Worm (Caenorhabditis elegans) whole organism, L3 larva: ENCODE measurements around the gene gkow-1.

ENCODE experiments used
- aly-2 ChIP-seq: fragments of 150-350 bp; optimal IDR thresholded peaks from 2 replicates; lab custom pipeline; 2014; ENCODE audit warnings: missing biosample characterization, missing genetic modification characterization
- ama-1 ChIP-seq: fragments of 150-350 bp; optimal IDR thresholded peaks from 2 replicates; lab custom pipeline; 2018
- ceh-16 ChIP-seq: sonication (generic microtip); optimal IDR thresholded peaks from 2 replicates; lab custom pipeline; 2017; ENCODE audit warnings: missing biosample characterization, missing genetic modification characterization
- ceh-82 ChIP-seq: fragments of 150-350 bp; optimal IDR thresholded peaks from 2 replicates; lab custom pipeline; 2014; ENCODE audit warnings: missing biosample characterization, missing genetic modification characterization
- ceh-9 ChIP-seq: sonication (generic microtip); optimal IDR thresholded peaks from 2 replicates; lab custom pipeline; 2018; ENCODE audit warnings: missing biosample characterization, missing genetic modification characterization
- egl-27 ChIP-seq: sonication (generic microtip); optimal IDR thresholded peaks from 4 replicates; lab custom pipeline; 2017; ENCODE audit warnings: missing biosample characterization, missing genetic modification reagents, missing genetic modification characterization
- elt-1 ChIP-seq: fragments of 150-350 bp; optimal IDR thresholded peaks from 2 replicates; lab custom pipeline; 2014; ENCODE audit warnings: missing biosample characterization, missing genetic modification characterization
- elt-2 ChIP-seq: sonication (generic microtip); optimal IDR thresholded peaks from 2 replicates; lab custom pipeline; 2016; ENCODE audit warnings: missing genetic modification reagents, mild to moderate bottlenecking, missing genetic modification characterization, missing compliant biosample characterization
- elt-3 ChIP-seq, 3 experiments: fragments of 150-350 bp in 1 of 3; sonication (generic microtip) in 2 of 3; optimal IDR thresholded peaks; 2 replicates in 2 of 3; 4 replicates in 1 of 3; lab custom pipeline; 2014 to 2017; ENCODE audit warnings: missing biosample characterization in 3 of 3, missing genetic modification characterization in 3 of 3
- eor-1 ChIP-seq, 2 experiments: fragments of 150-350 bp; optimal IDR thresholded peaks; 2 replicates each; lab custom pipeline; 2014 to 2018; ENCODE audit warnings: missing biosample characterization in 2 of 2, missing genetic modification characterization in 2 of 2
- fkh-10 ChIP-seq: sonication (generic microtip); optimal IDR thresholded peaks from 2 replicates; lab custom pipeline; 2017; ENCODE audit warnings: missing biosample characterization, missing genetic modification reagents, missing genetic modification characterization
- fkh-2 ChIP-seq: fragments of 150-350 bp; optimal IDR thresholded peaks from 2 replicates; lab custom pipeline; 2014; ENCODE audit warnings: missing biosample characterization, missing genetic modification reagents, missing genetic modification characterization
- fos-1 ChIP-seq: fragments of 150-350 bp; optimal IDR thresholded peaks from 2 replicates; lab custom pipeline; 2014; ENCODE audit warnings: missing biosample characterization, missing genetic modification characterization
- jun-1 ChIP-seq: fragments of 150-350 bp; optimal IDR thresholded peaks from 2 replicates; lab custom pipeline; 2014; ENCODE audit warnings: missing biosample characterization, missing genetic modification reagents, missing genetic modification characterization
- lin-15B ChIP-seq: fragments of 150-350 bp; optimal IDR thresholded peaks from 2 replicates; lab custom pipeline; 2014; ENCODE audit warnings: missing biosample characterization, missing genetic modification characterization
- lsy-12 ChIP-seq: sonication (generic microtip); optimal IDR thresholded peaks from 2 replicates; lab custom pipeline; 2016; ENCODE audit warnings: mild to moderate bottlenecking, missing genetic modification characterization, missing compliant biosample characterization
- mdl-1 ChIP-seq: fragments of 150-350 bp; optimal IDR thresholded peaks from 2 replicates; lab custom pipeline; 2014; ENCODE audit warnings: missing biosample characterization, missing genetic modification characterization
- mml-1 ChIP-seq: fragments of 150-350 bp; sonication (generic microtip); optimal IDR thresholded peaks from 3 replicates; lab custom pipeline; 2014; ENCODE audit warnings: missing biosample characterization, missing genetic modification characterization
- nfya-1 ChIP-seq: sonication (generic microtip); optimal IDR thresholded peaks from 2 replicates; lab custom pipeline; 2017; ENCODE audit warnings: missing genetic modification characterization, mild to moderate bottlenecking, missing compliant biosample characterization, antibody characterized with exemption, moderate library complexity; ENCODE audit not compliant: insufficient read depth
- nhr-11 ChIP-seq: fragments of 150-350 bp; optimal IDR thresholded peaks from 2 replicates; lab custom pipeline; 2014; ENCODE audit warnings: missing biosample characterization, missing genetic modification characterization
- nhr-12 ChIP-seq: fragments of 150-350 bp; optimal IDR thresholded peaks from 2 replicates; lab custom pipeline; 2014; ENCODE audit warnings: missing biosample characterization, missing genetic modification characterization
- nhr-23 ChIP-seq: fragments of 150-350 bp; optimal IDR thresholded peaks from 2 replicates; lab custom pipeline; 2014; ENCODE audit warnings: missing biosample characterization, missing genetic modification reagents, missing genetic modification characterization
- nhr-237 ChIP-seq: fragments of 150-350 bp; optimal IDR thresholded peaks from 2 replicates; lab custom pipeline; 2014; ENCODE audit warnings: missing biosample characterization, missing genetic modification characterization
- nhr-28 ChIP-seq: fragments of 150-350 bp; optimal IDR thresholded peaks from 2 replicates; lab custom pipeline; 2014; ENCODE audit warnings: missing biosample characterization, missing genetic modification characterization
- nhr-43 ChIP-seq: sonication (generic microtip); optimal IDR thresholded peaks from 2 replicates; lab custom pipeline; 2016; ENCODE audit warnings: mild to moderate bottlenecking, missing genetic modification characterization, missing compliant biosample characterization; ENCODE audit not compliant: poor library complexity, severe bottlenecking
- nhr-67 ChIP-seq: fragments of 150-350 bp; optimal IDR thresholded peaks from 2 replicates; lab custom pipeline; 2014; ENCODE audit warnings: missing biosample characterization, missing genetic modification characterization
- nhr-76 ChIP-seq: fragments of 150-350 bp; sonication (generic microtip); optimal IDR thresholded peaks from 5 replicates; lab custom pipeline; 2014; ENCODE audit warnings: missing biosample characterization, missing genetic modification characterization
- pha-4 ChIP-seq: fragments of 150-350 bp; optimal IDR thresholded peaks from 2 replicates; lab custom pipeline; 2014; ENCODE audit warnings: missing biosample characterization, missing genetic modification reagents, missing genetic modification characterization
- pqm-1 ChIP-seq: fragments of 150-350 bp; optimal IDR thresholded peaks from 2 replicates; lab custom pipeline; 2017; ENCODE audit warnings: missing biosample characterization, missing genetic modification characterization, inconsistent platforms
- sea-2 ChIP-seq: fragments of 150-350 bp; sonication (generic microtip); optimal IDR thresholded peaks from 4 replicates; lab custom pipeline; 2014; ENCODE audit warnings: missing biosample characterization, missing genetic modification reagents, missing genetic modification characterization
- skn-1 ChIP-seq: fragments of 150-350 bp; optimal IDR thresholded peaks from 2 replicates; lab custom pipeline; 2014; ENCODE audit warnings: missing biosample characterization, missing genetic modification characterization
- snpc-4 ChIP-seq: fragments of 150-350 bp; optimal IDR thresholded peaks from 2 replicates; lab custom pipeline; 2014; ENCODE audit warnings: missing biosample characterization, missing genetic modification characterization
- tbx-2 ChIP-seq: sonication (generic microtip); optimal IDR thresholded peaks from 2 replicates; lab custom pipeline; 2016; ENCODE audit warnings: mild to moderate bottlenecking, missing genetic modification characterization, missing compliant biosample characterization
- unc-39 ChIP-seq: sonication (generic microtip); optimal IDR thresholded peaks from 4 replicates; lab custom pipeline; 2017; ENCODE audit warnings: missing biosample characterization, missing genetic modification characterization
- unc-62 ChIP-seq: fragments of 150-350 bp; sonication (generic microtip); optimal IDR thresholded peaks from 4 replicates; lab custom pipeline; 2014; ENCODE audit warnings: missing biosample characterization, missing genetic modification reagents, missing genetic modification characterization
- zag-1 ChIP-seq: fragments of 150-350 bp; optimal IDR thresholded peaks from 2 replicates; lab custom pipeline; 2014; ENCODE audit warnings: missing biosample characterization, missing genetic modification characterization
- ztf-11 ChIP-seq: fragments of 150-350 bp; optimal IDR thresholded peaks from 2 replicates; lab custom pipeline; 2014; ENCODE audit warnings: missing biosample characterization, missing genetic modification characterization

The gkow-1 gene

ce11 chrIV:10349871-10350640, 7.9 kb upstream of the gkow-1 start, which contains the start of the genes unc-43 and Y43C5B.3:
Gene unc-43 (minus strand): TSS chrIV:10350217.
Gene Y43C5B.3 (plus strand): TSS chrIV:10350590.
- TF ChIP-seq nhr-237 (tag; lab: Kevin White, UChicago): no peak
- TF ChIP-seq ama-1 (lab: Kevin White, UChicago): no peak
- TF ChIP-seq ztf-11 (tag; lab: Kevin White, UChicago): no peak
- no peak for TF ChIP-seq nhr-23 (tag; lab: Kevin White, UChicago)
- TF ChIP-seq nhr-43: no peak
- TF ChIP-seq pha-4: peak; percentile 66
- no peak for TF ChIP-seq unc-62 (GFP tag; lab: Kevin White, UChicago)
- TF ChIP-seq nhr-67: no peak
- no peak for TF ChIP-seq zag-1 (tag; lab: Kevin White, UChicago)
- no peak for TF ChIP-seq ceh-9
- peak; percentile 86 for TF ChIP-seq pqm-1 (tag; lab: Kevin White, UChicago)
- TF ChIP-seq fkh-10 (GFP tag; lab: Kevin White, UChicago): no peak
- peak; percentile 84 for TF ChIP-seq elt-2 (tag; lab: Kevin White, UChicago)
- no peak for TF ChIP-seq nhr-28 (tag; lab: Kevin White, UChicago)
- TF ChIP-seq mml-1 (tag; lab: Kevin White, UChicago): no peak
- no peak for TF ChIP-seq aly-2
- TF ChIP-seq eor-1 (tag; optimal IDR thresholded peaks at IDR 0.05; lab: Kevin White, UChicago): no peak
- no peak for TF ChIP-seq nhr-11 (tag; lab: Kevin White, UChicago)
- TF ChIP-seq ceh-82 (tag; lab: Kevin White, UChicago): no peak
- TF ChIP-seq fos-1: no peak
- no peak for TF ChIP-seq fkh-2 (tag; lab: Kevin White, UChicago)
- TF ChIP-seq sea-2 (GFP tag; lab: Kevin White, UChicago): no peak
- TF ChIP-seq snpc-4 (tag; lab: Kevin White, UChicago): no peak
- no peak for TF ChIP-seq mdl-1 (tag; lab: Kevin White, UChicago)
- TF ChIP-seq lsy-12: no peak

ce11 chrIV:10352243-10352642, 5.7 kb upstream of the gkow-1 start, which contains the start of gene Y43C5B.2:
Gene Y43C5B.2 (minus strand): TSS chrIV:10352343.
- TF ChIP-seq ama-1 (lab: Kevin White, UChicago) (no peak), snpc-4 (tag; lab: Kevin White, UChicago) (no peak), jun-1 (tag; lab: Kevin White, UChicago) (no peak), elt-3 (tag; optimal IDR thresholded peaks at IDR 0.05; lab: Kevin White, UChicago) (no peak), aly-2 (no peak), nhr-76 (tag; lab: Kevin White, UChicago) (no peak)

- TF ChIP-seq nhr-237 (tag; lab: Kevin White, UChicago) (no peak), sea-2 (GFP tag; lab: Kevin White, UChicago) (no peak), fkh-10 (GFP tag; lab: Kevin White, UChicago) (no peak), tbx-2 (tag; lab: Kevin White, UChicago) (no peak), unc-62 (GFP tag; lab: Kevin White, UChicago) (no peak), elt-1 (tag; lab: Kevin White, UChicago) (no peak), nfya-1 (tag; lab: Kevin White, UChicago) (no peak), nhr-28 (tag; lab: Kevin White, UChicago) (no peak), egl-27 (no peak), aly-2 (no peak)
These were observed 870 bp upstream of the gkow-1 start, which contains the start of gene R11A8.1 for ce11 chrIV:10357072-10357471. Gene R11A8.1 (minus strand): TSS chrIV:10357172.

- TF ChIP-seq ama-1 (lab: Kevin White, UChicago): no peak
- no peak for TF ChIP-seq eor-1 (tag; optimal IDR thresholded peaks at IDR 0.05; lab: Kevin White, UChicago)
- TF ChIP-seq fos-1: no peak
- TF ChIP-seq elt-1 (tag; lab: Kevin White, UChicago): no peak
- no peak for TF ChIP-seq lin-15B (tag; lab: Kevin White, UChicago)
- no peak for TF ChIP-seq mml-1 (tag; lab: Kevin White, UChicago)
- no peak for TF ChIP-seq nhr-43
- no peak for TF ChIP-seq pqm-1 (tag; lab: Kevin White, UChicago)
- TF ChIP-seq nfya-1 (tag; lab: Kevin White, UChicago): no peak
- no peak for TF ChIP-seq nhr-23 (tag; lab: Kevin White, UChicago)
- TF ChIP-seq fkh-10 (GFP tag; lab: Kevin White, UChicago): no peak
- no peak for TF ChIP-seq ceh-16 (tag; lab: Kevin White, UChicago)
- TF ChIP-seq elt-2 (tag; lab: Kevin White, UChicago): no peak
- no peak for TF ChIP-seq unc-39 (tag; lab: Kevin White, UChicago)
- TF ChIP-seq nhr-237 (tag; lab: Kevin White, UChicago): no peak
- no peak for TF ChIP-seq skn-1 (tag; lab: Kevin White, UChicago)
- no peak for TF ChIP-seq nhr-12 (tag; lab: Kevin White, UChicago)
- TF ChIP-seq, all 47 proteins: peak for 0
These were observed 2.4 kb downstream of the gkow-1 start, which contains the start of gene ugt-59 for ce11 chrIV:10360336-10360735. Gene ugt-59 (plus strand): TSS chrIV:10360636.
